Worm (Caenorhabditis elegans): ENCODE measurements around the gene D1054.3.

The D1054.3 gene

ce11 chrV:10741357-10741756 lies 29.9 kb upstream of the D1054.3 start, which contains the start of gene ZC302.3:
ZC302.3 (minus strand) TSS chrV:10741457.
- no peak for TF ChIP-seq lin-15B (tag; optimal IDR thresholded peaks at IDR 0.05)
- no peak for TF ChIP-seq elt-1 (tag; optimal IDR thresholded peaks at IDR 0.05)
- TF ChIP-seq lsy-12 (tag; optimal IDR thresholded peaks at IDR 0.05) = no peak
- no peak for TF ChIP-seq aly-2 (tag; optimal IDR thresholded peaks at IDR 0.05)
- TF ChIP-seq ZK546.5 (tag; optimal IDR thresholded peaks at IDR 0.05) = no peak
- TF ChIP-seq nhr-12 (tag; optimal IDR thresholded peaks at IDR 0.05) = no peak
- no peak for TF ChIP-seq unc-62 (GFP tag; optimal IDR thresholded peaks at IDR 0.05)
- TF ChIP-seq ztf-4 (tag; optimal IDR thresholded peaks at IDR 0.05) = no peak
- no peak for TF ChIP-seq nhr-237 (tag; optimal IDR thresholded peaks at IDR 0.05)
- TF ChIP-seq elt-3 (tag; optimal IDR thresholded peaks at IDR 0.05) = no peak
- no peak for TF ChIP-seq eor-1 (tag; optimal IDR thresholded peaks at IDR 0.05)
- no peak for TF ChIP-seq zag-1 (tag; optimal IDR thresholded peaks at IDR 0.05)
- no peak for TF ChIP-seq egl-5 (tag; optimal IDR thresholded peaks at IDR 0.05)
- no peak for TF ChIP-seq mdl-1 (tag; optimal IDR thresholded peaks at IDR 0.05)
- no peak for TF ChIP-seq ceh-9 (tag; optimal IDR thresholded peaks at IDR 0.05)
- TF ChIP-seq jun-1 (tag; optimal IDR thresholded peaks at IDR 0.05) = no peak
- TF ChIP-seq mml-1 (tag; optimal IDR thresholded peaks at IDR 0.05) = no peak
- no peak for TF ChIP-seq nhr-28 (tag; optimal IDR thresholded peaks at IDR 0.05)
- no peak for TF ChIP-seq tbx-2 (tag; optimal IDR thresholded peaks at IDR 0.05)

- no peak for TF ChIP-seq zag-1 (tag; optimal IDR thresholded peaks at IDR 0.05)
- no peak for TF ChIP-seq mdl-1 (tag; optimal IDR thresholded peaks at IDR 0.05)
- no peak for TF ChIP-seq ceh-16 (tag; optimal IDR thresholded peaks at IDR 0.05)
- TF ChIP-seq nhr-67 (tag; optimal IDR thresholded peaks at IDR 0.05) = no peak
- TF ChIP-seq nhr-11 (tag; optimal IDR thresholded peaks at IDR 0.05) = no peak
- no peak for TF ChIP-seq sea-2 (GFP tag; optimal IDR thresholded peaks at IDR 0.05)
- no peak for TF ChIP-seq R02D3.7 (tag; optimal IDR thresholded peaks at IDR 0.05)
- no peak for TF ChIP-seq elt-2 (tag; optimal IDR thresholded peaks at IDR 0.05)
- TF ChIP-seq hmg-11 (tag; optimal IDR thresholded peaks at IDR 0.05) = no peak
- no peak for TF ChIP-seq lin-39 (tag; optimal IDR thresholded peaks at IDR 0.05)
- no peak for TF ChIP-seq unc-39 (tag; optimal IDR thresholded peaks at IDR 0.05)
- TF ChIP-seq fkh-10 (GFP tag; optimal IDR thresholded peaks at IDR 0.05) = no peak
- TF ChIP-seq nhr-77 (tag; optimal IDR thresholded peaks at IDR 0.05) = no peak
- TF ChIP-seq ama-1 (optimal IDR thresholded peaks at IDR 0.05) = no peak
- no peak for TF ChIP-seq jun-1 (tag; optimal IDR thresholded peaks at IDR 0.05)
- no peak for TF ChIP-seq egl-5 (tag; optimal IDR thresholded peaks at IDR 0.05)
- no peak for TF ChIP-seq unc-62 (GFP tag; optimal IDR thresholded peaks at IDR 0.05)
Measured at ce11 chrV:10743649-10744048, 27.6 kb upstream of the D1054.3 start, which contains the start of gene srj-22. srj-22 (minus strand) TSS chrV:10743749.

- TF ChIP-seq ceh-9 (tag; optimal IDR thresholded peaks at IDR 0.05) (no peak), ztf-11 (tag; optimal IDR thresholded peaks at IDR 0.05) (no peak), jun-1 (tag; optimal IDR thresholded peaks at IDR 0.05) (no peak), sea-2 (GFP tag; optimal IDR thresholded peaks at IDR 0.05) (no peak), skn-1 (tag; optimal IDR thresholded peaks at IDR 0.05) (no peak), elt-3 (tag; optimal IDR thresholded peaks at IDR 0.05) (no peak), pha-4 (tag; optimal IDR thresholded peaks at IDR 0.05) (no peak), lin-39 (tag; optimal IDR thresholded peaks at IDR 0.05) (no peak), fkh-10 (GFP tag; optimal IDR thresholded peaks at IDR 0.05) (no peak), ama-1 (optimal IDR thresholded peaks at IDR 0.05) (no peak), ztf-4 (tag; optimal IDR thresholded peaks at IDR 0.05) (no peak), nhr-12 (tag; optimal IDR thresholded peaks at IDR 0.05) (no peak), lsy-12 (tag; optimal IDR thresholded peaks at IDR 0.05) (no peak), fkh-2 (tag; optimal IDR thresholded peaks at IDR 0.05) (no peak), fos-1 (tag; optimal IDR thresholded peaks at IDR 0.05) (no peak), mdl-1 (tag; optimal IDR thresholded peaks at IDR 0.05) (no peak), daf-12 (tag; optimal IDR thresholded peaks at IDR 0.05) (no peak), nhr-77 (tag; optimal IDR thresholded peaks at IDR 0.05) (no peak), nhr-25 (tag; optimal IDR thresholded peaks at IDR 0.05) (no peak)
Measured at ce11 chrV:10745034-10745433, 26.2 kb upstream of the D1054.3 start, which contains the start of gene srj-21. srj-21 (plus strand) TSS chrV:10745334.
